Fruit fly (Drosophila melanogaster) ovary, adult (tissue): Measurements from ENCODE around the gene CG17321.

Experiments used
- CG17801 ChIP-seq: fragments of 200-800 bp; optimal IDR thresholded peaks from 2 replicates; lab custom pipeline; 2019; ENCODE audit warnings: missing biosample characterization, mild to moderate bottlenecking, missing genetic modification characterization, moderate library complexity; ENCODE audit not compliant: partially characterized antibody

The CG17321 gene

DNA sequence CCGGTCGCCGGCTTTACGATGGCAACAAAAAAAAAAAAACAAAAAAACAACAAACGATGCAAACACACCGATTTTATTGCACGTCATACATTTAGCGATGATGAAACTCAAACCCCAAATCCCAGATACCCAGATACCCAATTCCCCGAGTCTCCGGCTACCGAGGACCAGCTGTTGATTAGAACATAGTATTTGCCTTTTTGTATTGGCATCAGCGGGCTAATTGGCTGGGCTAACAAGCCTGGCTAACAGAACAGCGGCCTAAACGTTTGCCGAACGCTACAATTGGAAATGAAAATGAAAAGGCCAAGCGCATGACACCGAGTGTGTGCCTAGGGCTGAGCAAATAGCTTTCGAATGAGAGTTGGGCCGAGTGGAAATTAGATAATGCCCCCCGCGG is 20.0 kb downstream of the CG17321 start:
- no peak for TF ChIP-seq CG17801

DNA sequence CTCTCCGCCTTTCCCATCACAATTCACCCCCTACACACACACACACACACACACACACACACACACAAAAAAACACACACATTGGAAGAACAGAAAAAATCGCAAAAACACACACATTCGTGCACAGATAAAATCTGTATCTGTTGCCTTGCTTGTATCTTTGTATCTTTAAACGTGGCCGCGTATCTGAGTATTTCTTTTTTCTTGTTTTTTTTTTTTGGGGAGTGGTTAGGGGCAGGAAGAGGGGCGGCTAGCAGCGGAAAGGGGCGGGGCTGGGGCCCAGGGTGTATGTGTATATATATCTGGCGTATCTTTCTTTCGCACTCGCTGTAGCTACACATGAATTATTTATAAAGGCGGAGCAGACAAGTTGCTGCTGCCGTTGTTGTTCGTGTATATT is 21.6 kb downstream of the CG17321 start:
- no peak for TF ChIP-seq CG17801

DNA sequence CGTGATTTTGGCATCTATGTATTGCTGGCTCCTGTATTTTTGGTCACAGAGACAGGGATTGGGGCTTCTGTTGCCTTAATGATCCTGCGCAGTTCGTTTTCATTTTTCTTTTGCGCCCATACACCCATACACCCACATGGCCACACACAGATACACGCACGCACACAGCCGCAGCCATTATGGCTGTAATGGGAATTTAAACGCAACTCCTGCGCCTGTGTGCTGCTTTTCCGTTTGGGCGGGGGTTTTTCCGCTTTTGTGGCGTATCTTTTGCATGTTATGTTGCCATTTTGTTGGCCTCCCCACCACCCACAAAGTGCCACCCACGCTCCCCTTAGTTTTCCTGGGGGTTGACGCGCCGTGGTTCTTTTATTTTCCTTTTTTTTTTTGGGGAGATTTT is 22.8 kb downstream of the CG17321 start:
- no peak for TF ChIP-seq CG17801

DNA sequence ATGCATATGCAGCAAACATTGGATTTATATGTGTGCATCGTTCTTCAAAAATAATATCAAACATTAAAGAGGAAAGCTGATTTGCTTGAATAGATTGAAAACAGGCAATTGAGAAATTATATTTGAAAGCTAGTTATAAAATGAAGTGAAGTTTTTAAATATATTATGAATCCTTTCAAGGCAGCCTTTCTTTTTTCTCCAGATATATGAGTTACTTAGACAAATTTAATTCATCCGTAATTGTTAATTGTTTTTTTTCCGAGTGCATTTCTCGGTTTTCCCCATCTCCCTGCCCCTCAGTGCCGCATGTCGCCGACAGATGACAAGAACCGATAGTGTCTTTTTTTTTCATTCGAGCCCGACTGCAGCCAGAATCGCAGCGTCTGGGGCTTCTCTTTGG is 26.8 kb downstream of the CG17321 start:
- TF ChIP-seq CG17801 = no peak

DNA sequence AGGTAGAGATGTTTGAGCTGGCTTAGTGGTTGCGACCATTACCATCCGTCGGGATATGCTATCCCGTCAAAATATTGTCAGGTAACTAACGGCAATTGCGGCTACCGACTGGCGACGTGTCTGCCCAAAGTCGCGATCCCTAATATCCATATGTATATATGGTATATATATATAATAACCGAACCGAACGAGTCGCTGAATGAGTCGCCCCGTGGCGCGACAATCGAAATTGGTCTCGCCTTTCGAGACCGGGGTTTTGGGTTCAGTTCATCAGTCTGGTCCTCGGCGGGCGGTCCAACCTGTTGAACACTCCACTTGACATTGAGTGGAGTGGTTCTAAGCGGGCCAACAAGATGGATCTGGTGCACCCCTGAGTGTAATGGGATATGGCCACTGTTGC is 30.2 kb downstream of the CG17321 start:
- no peak for TF ChIP-seq CG17801

dm6 chr2L:18878439-18878838 is 33.5 kb downstream of the CG17321 start:
- TF ChIP-seq CG17801 = no peak

- no peak for TF ChIP-seq CG17801
Observed at dm6 chr2L:18881014-18881660, 36.2 kb downstream of the CG17321 start, which contains the start of gene tup. Gene tup, minus strand, starts transcription at chr2L:18881261.

DNA sequence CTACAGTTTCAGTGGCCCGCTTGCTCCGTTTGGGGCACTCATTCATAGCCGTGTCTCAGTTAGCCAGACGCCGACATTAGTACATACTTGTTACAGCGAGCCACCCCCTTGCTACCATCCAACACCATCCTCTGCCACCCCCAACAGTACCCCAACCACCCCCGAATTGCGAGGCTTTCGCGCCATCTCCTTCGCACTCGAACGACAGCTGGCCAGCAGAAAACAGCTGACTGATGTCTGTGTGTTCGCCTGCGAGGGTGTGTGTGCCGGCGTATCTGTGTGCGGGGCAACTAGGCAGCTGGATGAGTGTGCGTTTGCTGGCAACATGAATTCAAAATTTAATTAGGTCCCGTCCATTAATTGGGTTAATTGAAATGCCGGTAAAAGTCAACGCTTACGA is 37.8 kb downstream of the CG17321 start:
- no peak for TF ChIP-seq CG17801

- no peak for TF ChIP-seq CG17801
Observed at dm6 chr2L:18884783-18885182, 39.8 kb downstream of the CG17321 start.

dm6 chr2L:18886904-18887303 is 41.9 kb downstream of the CG17321 start:
- TF ChIP-seq CG17801 = no peak

DNA sequence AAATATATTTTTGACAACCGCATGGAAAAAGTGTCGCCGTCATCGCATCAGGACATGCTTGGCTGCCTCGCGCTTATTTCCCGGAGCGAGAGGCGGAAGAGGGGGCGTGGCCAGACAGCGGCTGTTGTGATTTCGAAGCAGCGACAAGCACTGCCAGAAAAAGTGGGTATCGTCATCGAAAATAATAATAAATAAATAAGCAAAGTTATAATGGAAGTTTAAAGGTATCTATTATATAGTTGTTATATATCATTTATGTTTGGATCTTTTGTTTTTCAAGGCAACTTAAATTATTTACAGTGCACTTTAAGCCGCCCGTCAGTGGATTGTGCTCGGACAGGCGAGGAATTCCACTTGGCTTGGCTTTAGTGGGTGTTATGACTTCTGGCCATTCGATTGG is 44.3 kb downstream of the CG17321 start:
- TF ChIP-seq CG17801 = no peak

- TF ChIP-seq CG17801 = no peak
Observed at dm6 chr2L:18890087-18890486, 45.1 kb downstream of the CG17321 start.

DNA sequence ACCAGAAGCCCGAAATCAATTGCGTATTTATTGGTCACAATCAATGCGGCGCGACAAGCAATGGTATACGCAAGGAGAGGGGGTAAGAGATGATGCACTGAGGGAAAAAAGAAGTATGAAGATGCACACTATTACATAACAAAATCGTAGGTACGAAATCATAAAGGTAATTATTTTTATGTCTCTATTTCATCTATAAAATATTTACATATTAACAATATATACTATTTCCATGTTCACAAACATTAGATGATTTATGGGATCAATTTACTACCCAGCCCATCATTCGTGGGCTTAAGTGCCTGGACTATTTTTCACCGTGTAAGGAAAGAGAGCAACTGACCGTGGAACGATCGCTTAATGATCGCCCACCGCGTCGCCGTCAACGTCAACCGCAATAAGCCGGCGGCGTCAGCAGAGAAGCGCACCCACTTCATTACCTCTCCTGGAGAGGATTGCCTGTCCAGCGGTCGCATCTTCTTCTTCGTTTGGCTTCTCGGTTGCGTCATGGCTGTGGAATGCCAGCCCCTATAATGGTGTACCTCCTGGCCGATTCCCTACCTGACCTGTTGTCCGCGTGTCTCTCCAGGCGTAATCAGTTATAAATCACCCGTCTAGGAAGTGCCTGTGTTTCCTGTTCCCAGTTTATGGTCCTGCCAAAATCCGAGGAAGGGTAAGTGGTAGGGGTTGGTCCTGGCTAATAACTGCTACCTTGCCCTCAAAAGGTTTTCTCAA is 50.2 kb downstream of the CG17321 start:
- no peak for TF ChIP-seq CG17801

dm6 chr2L:18896371-18896770 is 51.4 kb downstream of the CG17321 start:
- no peak for TF ChIP-seq CG17801

dm6 chr2L:18896818-18897578 is 52.0 kb downstream of the CG17321 start:
- TF ChIP-seq CG17801 = no peak

DNA sequence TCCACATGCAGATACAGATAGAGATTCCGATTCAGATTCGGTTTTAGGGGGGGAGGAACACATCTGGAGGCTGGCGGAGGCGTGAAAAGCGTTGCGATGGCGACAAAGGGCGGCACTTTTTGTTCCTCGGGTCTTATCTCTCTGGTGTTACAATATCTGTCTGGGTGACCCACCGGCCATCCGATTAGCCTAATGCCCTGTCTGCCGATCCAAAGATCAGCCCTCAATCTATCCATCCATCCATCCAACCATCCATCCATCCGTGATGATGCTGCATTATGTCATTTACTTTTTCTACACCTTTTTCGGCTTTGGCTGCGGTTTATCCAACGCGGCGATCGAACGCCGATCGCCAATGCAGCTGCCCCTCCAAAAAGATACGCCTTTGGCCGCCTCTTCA is 53.0 kb downstream of the CG17321 start:
- no peak for TF ChIP-seq CG17801

- no peak for TF ChIP-seq CG17801
Observed at dm6 chr2L:18899254-18899653, 54.3 kb downstream of the CG17321 start.

- TF ChIP-seq CG17801 = no peak
Observed at dm6 chr2L:18899862-18900261, 54.9 kb downstream of the CG17321 start.
